Worm (Caenorhabditis elegans) whole organism, L4 larva: ENCODE measurements around the gene ZC250.4.

Experiments
- F10B5.3 ChIP-seq: sonication (generic microtip); optimal IDR thresholded peaks from 2 replicates; lab custom pipeline; 2016; ENCODE audit warnings: mild to moderate bottlenecking, missing genetic modification characterization, missing compliant biosample characterization
- F44E2.7 ChIP-seq: fragments of 200-800 bp; sonication (Bioruptor generic); IDR thresholded peaks from 2 replicates; pipeline ENCODE4 v2.1.2; 2022; ENCODE audit warnings: missing genetic modification characterization, missing compliant biosample characterization
- R02D3.7 ChIP-seq: fragments of 150-350 bp; sonication (generic microtip); optimal IDR thresholded peaks from 3 replicates; lab custom pipeline; 2014; ENCODE audit warnings: missing biosample characterization, missing genetic modification characterization
- T26A8.4 ChIP-seq: fragments of 200-800 bp; sonication (Bioruptor generic); IDR thresholded peaks from 2 replicates; pipeline ENCODE4 v1.3.6; 2022; ENCODE audit warnings: missing genetic modification characterization, missing compliant biosample characterization
- Y105C5A.15 ChIP-seq: fragments of 200-800 bp; sonication (Bioruptor generic); IDR thresholded peaks from 2 replicates; pipeline ENCODE4 v1.3.6; 2022; ENCODE audit warnings: missing genetic modification characterization, missing compliant biosample characterization
- Y75B8A.6 ChIP-seq: fragments of 200-800 bp; sonication (Bioruptor generic); IDR thresholded peaks from 2 replicates; pipeline ENCODE4 v1.3.6; 2022; ENCODE audit warnings: missing genetic modification reagents, missing genetic modification characterization, missing compliant biosample characterization
- ZK546.5 ChIP-seq, 2 experiments: sonication (generic microtip); optimal IDR thresholded peaks; 2 replicates each; lab custom pipeline; 2017; ENCODE audit warnings: missing biosample characterization in 2 of 2, missing genetic modification characterization in 2 of 2
- ama-1 ChIP-seq: fragments of 150-350 bp; optimal IDR thresholded peaks from 2 replicates; lab custom pipeline; 2014; ENCODE audit warnings: inconsistent platforms, mixed read lengths
- attf-4 ChIP-seq: sonication (generic microtip); optimal IDR thresholded peaks from 3 replicates; lab custom pipeline; 2017; ENCODE audit warnings: missing biosample characterization, missing genetic modification characterization
- ceh-20 ChIP-seq: fragments of 200-800 bp; sonication (Bioruptor generic); IDR thresholded peaks from 2 replicates; pipeline ENCODE4 v1.3.6; 2022; ENCODE audit warnings: missing genetic modification reagents, missing genetic modification characterization, missing compliant biosample characterization
- ceh-28 ChIP-seq: fragments of 150-350 bp; optimal IDR thresholded peaks from 2 replicates; lab custom pipeline; 2014; ENCODE audit warnings: missing biosample characterization, missing genetic modification reagents, missing genetic modification characterization
- daf-19 ChIP-seq: fragments of 200-800 bp; sonication (Bioruptor generic); conservative IDR thresholded peaks from 2 replicates; pipeline ENCODE4 v1.3.6; 2022; ENCODE audit warnings: missing genetic modification characterization, missing compliant biosample characterization
- dmd-6 ChIP-seq: fragments of 200-800 bp; sonication (Bioruptor generic); IDR thresholded peaks from 2 replicates; pipeline ENCODE4 v1.3.6; 2022; ENCODE audit warnings: missing genetic modification reagents, missing genetic modification characterization, missing compliant biosample characterization
- egl-43 ChIP-seq: fragments of 200-800 bp; sonication (Bioruptor generic); IDR thresholded peaks from 2 replicates; pipeline ENCODE4 v1.3.6; 2022; ENCODE audit warnings: missing genetic modification reagents, missing genetic modification characterization, missing compliant biosample characterization
- fkh-10 ChIP-seq: fragments of 150-350 bp; optimal IDR thresholded peaks from 2 replicates; lab custom pipeline; 2014; ENCODE audit warnings: missing biosample characterization, missing genetic modification reagents, missing genetic modification characterization
- hif-1 ChIP-seq, 2 experiments: sonication (generic microtip); optimal IDR thresholded peaks; 2 replicates each; lab custom pipeline; 2016 to 2017; ENCODE audit warnings: missing compliant biosample characterization in 2 of 2, missing genetic modification characterization in 2 of 2, missing genetic modification reagents in 2 of 2, missing genotype in 2 of 2, mild to moderate bottlenecking in 1 of 2
- hlh-11 ChIP-seq: fragments of 200-800 bp; sonication (Bioruptor generic); optimal IDR thresholded peaks from 2 replicates; lab custom pipeline; 2018; ENCODE audit warnings: mild to moderate bottlenecking, missing genetic modification characterization, missing compliant biosample characterization
- hlh-30 ChIP-seq: sonication (generic microtip); optimal IDR thresholded peaks from 2 replicates; lab custom pipeline; 2017; ENCODE audit warnings: antibody characterized with exemption, mild to moderate bottlenecking, missing genetic modification characterization, missing compliant biosample characterization; ENCODE audit not compliant: insufficient read depth
- lim-7 ChIP-seq: fragments of 200-800 bp; sonication (Bioruptor generic); IDR thresholded peaks from 2 replicates; pipeline ENCODE4 v1.3.6; 2022; ENCODE audit warnings: missing genetic modification characterization, missing compliant biosample characterization
- lin-1 ChIP-seq: fragments of 200-800 bp; sonication (Bioruptor generic); IDR thresholded peaks from 2 replicates; pipeline ENCODE4 v1.3.6; 2022; ENCODE audit warnings: missing genetic modification reagents, missing genetic modification characterization, missing compliant biosample characterization
- lin-13 ChIP-seq: fragments of 150-350 bp; optimal IDR thresholded peaks from 2 replicates; lab custom pipeline; 2014; ENCODE audit warnings: missing biosample characterization, missing genetic modification reagents, missing genetic modification characterization
- lin-15B ChIP-seq: fragments of 150-350 bp; sonication (generic microtip); optimal IDR thresholded peaks from 3 replicates; lab custom pipeline; 2014; ENCODE audit warnings: missing biosample characterization, missing genetic modification characterization
- lin-29 ChIP-seq: fragments of 200-800 bp; sonication (Bioruptor generic); IDR thresholded peaks from 2 replicates; pipeline ENCODE4 v1.3.6; 2022; ENCODE audit warnings: missing genetic modification reagents, missing genetic modification characterization, missing compliant biosample characterization
- lin-39 ChIP-seq: fragments of 150-350 bp; optimal IDR thresholded peaks from 2 replicates; lab custom pipeline; 2014; ENCODE audit warnings: missing biosample characterization, missing genetic modification reagents, missing genetic modification characterization
- lir-3 ChIP-seq: sonication (generic microtip); optimal IDR thresholded peaks from 2 replicates; lab custom pipeline; 2016; ENCODE audit warnings: mild to moderate bottlenecking, missing genetic modification characterization, missing compliant biosample characterization
- lsy-2 ChIP-seq, 2 experiments: fragments of 150-350 bp in 1 of 2; sonication (generic microtip) in 1 of 2; optimal IDR thresholded peaks; 2 replicates each; lab custom pipeline; 2014 to 2017; ENCODE audit warnings: missing biosample characterization in 2 of 2, missing genetic modification characterization in 2 of 2
- madf-9 ChIP-seq: fragments of 200-800 bp; sonication (Bioruptor generic); conservative IDR thresholded peaks from 2 replicates; pipeline ENCODE4 v1.3.6; 2022; ENCODE audit warnings: missing genetic modification reagents, missing genetic modification characterization, missing compliant biosample characterization
- mdt-29 ChIP-seq: fragments of 200-800 bp; sonication (Bioruptor generic); IDR thresholded peaks from 2 replicates; pipeline ENCODE4 v1.3.6; 2022; ENCODE audit warnings: missing genetic modification reagents, missing genetic modification characterization, missing compliant biosample characterization
- mep-1 ChIP-seq: fragments of 150-350 bp; sonication (generic microtip); optimal IDR thresholded peaks from 3 replicates; lab custom pipeline; 2014; ENCODE audit warnings: missing biosample characterization, missing genetic modification characterization
- mes-2 ChIP-seq: sonication (generic microtip); optimal IDR thresholded peaks from 2 replicates; lab custom pipeline; 2016; ENCODE audit warnings: missing genotype, mild to moderate bottlenecking, missing genetic modification characterization, missing compliant biosample characterization; ENCODE audit not compliant: poor library complexity, severe bottlenecking
- nhr-10 ChIP-seq: fragments of 150-350 bp; optimal IDR thresholded peaks from 2 replicates; lab custom pipeline; 2014; ENCODE audit warnings: missing biosample characterization, missing genetic modification characterization
- nhr-11 ChIP-seq: fragments of 150-350 bp; optimal IDR thresholded peaks from 2 replicates; lab custom pipeline; 2014; ENCODE audit warnings: missing biosample characterization, missing genetic modification characterization
- nhr-25 ChIP-seq: sonication (generic microtip); optimal IDR thresholded peaks from 2 replicates; lab custom pipeline; 2017; ENCODE audit warnings: missing genetic modification characterization, mild to moderate bottlenecking, missing compliant biosample characterization, antibody characterized with exemption, moderate library complexity, borderline replicate concordance; ENCODE audit not compliant: insufficient read depth
- nhr-48 ChIP-seq: sonication (generic microtip); optimal IDR thresholded peaks from 2 replicates; lab custom pipeline; 2016; ENCODE audit warnings: mild to moderate bottlenecking, missing genetic modification characterization, missing compliant biosample characterization
- nhr-76 ChIP-seq: fragments of 150-350 bp; optimal IDR thresholded peaks from 2 replicates; lab custom pipeline; 2014; ENCODE audit warnings: missing biosample characterization, missing genetic modification characterization
- nhr-77 ChIP-seq: fragments of 150-350 bp; optimal IDR thresholded peaks from 2 replicates; lab custom pipeline; 2014; ENCODE audit warnings: missing biosample characterization, missing genetic modification characterization
- set-16 ChIP-seq: fragments of 200-800 bp; sonication (Bioruptor generic); IDR thresholded peaks from 2 replicates; pipeline ENCODE4 v1.3.6; 2022; ENCODE audit warnings: missing genetic modification reagents, missing genetic modification characterization, missing compliant biosample characterization
- snpc-1.2 ChIP-seq: fragments of 200-800 bp; sonication (Bioruptor generic); IDR thresholded peaks from 2 replicates; pipeline ENCODE4 v1.3.6; 2022; ENCODE audit warnings: missing genetic modification reagents, missing genetic modification characterization, missing compliant biosample characterization
- spr-1 ChIP-seq: sonication (generic microtip); optimal IDR thresholded peaks from 2 replicates; lab custom pipeline; 2016; ENCODE audit warnings: mild to moderate bottlenecking, missing genetic modification characterization, missing compliant biosample characterization
- tag-97 ChIP-seq: fragments of 200-800 bp; sonication (Bioruptor generic); IDR thresholded peaks from 2 replicates; pipeline ENCODE4 v1.3.6; 2022; ENCODE audit warnings: missing genetic modification characterization, missing compliant biosample characterization
- tra-1 ChIP-seq: fragments of 200-800 bp; sonication (Bioruptor generic); IDR thresholded peaks from 2 replicates; pipeline ENCODE4 v1.3.6; 2022; ENCODE audit warnings: missing genetic modification reagents, missing genetic modification characterization, missing compliant biosample characterization
- unc-62 ChIP-seq, 3 experiments: fragments of 150-350 bp in 1 of 3; sonication (generic microtip); optimal IDR thresholded peaks in 2 of 3; peaks in 1 of 3; 1 replicate in 1 of 3; 2 replicates in 2 of 3; lab custom pipeline; 2014 to 2017; ENCODE audit warnings: missing biosample characterization in 3 of 3, missing genetic modification characterization in 3 of 3, missing genetic modification reagents in 3 of 3, missing genotype in 1 of 3
- zag-1 ChIP-seq: fragments of 150-350 bp; optimal IDR thresholded peaks from 2 replicates; lab custom pipeline; 2014; ENCODE audit warnings: missing biosample characterization, missing genetic modification characterization
- zfp-3 ChIP-seq: fragments of 200-800 bp; sonication (Bioruptor generic); conservative IDR thresholded peaks from 2 replicates; pipeline ENCODE4 v1.3.6; 2022; ENCODE audit warnings: missing genetic modification reagents, missing genetic modification characterization, missing compliant biosample characterization
- zip-11 ChIP-seq: fragments of 200-800 bp; sonication (Bioruptor generic); IDR thresholded peaks from 2 replicates; pipeline ENCODE4 v1.3.6; 2022; ENCODE audit warnings: missing genetic modification characterization, missing compliant biosample characterization
- zip-2 ChIP-seq: fragments of 150-350 bp; optimal IDR thresholded peaks from 2 replicates; lab custom pipeline; 2014; ENCODE audit warnings: missing biosample characterization, missing genetic modification characterization

ZC250.4 gene

ce11 chrV:5844349-5844760 lies 31.4 kb upstream of the ZC250.4 start (continued):
- TF ChIP-seq F44E2.7 (GFP tag; lab: Robert Waterston, UW) (no peak), ceh-28 (tag; lab: Kevin White, UChicago) (no peak), zag-1 (tag; lab: Kevin White, UChicago) (no peak), lin-13 (GFP tag; lab: Kevin White, UChicago) (peak; percentile 14), ZK546.5 (tag; optimal IDR thresholded peaks at IDR 0.05; lab: Kevin White, UChicago) (no peak), Y75B8A.6 (GFP tag; lab: Robert Waterston, UW) (no peak), nhr-48 (tag; lab: Kevin White, UChicago) (peak; percentile 88), zip-2 (tag; lab: Kevin White, UChicago) (peak; percentile 45), tag-97 (GFP tag; lab: Robert Waterston, UW) (no peak), nhr-10 (tag; lab: Kevin White, UChicago) (no peak), lin-1 (GFP tag; lab: Robert Waterston, UW) (peak; percentile 65), mdt-29 (GFP tag; lab: Robert Waterston, UW) (peak; percentile 67; the same call in 1 of the 2 replicates), dmd-6 (peak; percentile 80), spr-1 (peak; percentile 70), nhr-76 (no peak), lin-39 (tag; lab: Kevin White, UChicago) (no peak), daf-19 (GFP tag; lab: Robert Waterston, UW) (no peak), egl-43 (no peak), snpc-1.2 (GFP tag; lab: Robert Waterston, UW) (no peak), zip-11 (no peak), lim-7 (GFP tag; lab: Robert Waterston, UW) (no peak), hlh-30 (tag; lab: Kevin White, UChicago) (peak; percentile 99), zfp-3 (GFP tag; lab: Robert Waterston, UW) (peak; percentile 8; the same call in 1 of the 2 replicates), ceh-20 (GFP tag; lab: Robert Waterston, UW) (peak; percentile 79; the same call in 1 of the 2 replicates), F10B5.3 (no peak), nhr-25 (peak; percentile 51)

- TF ChIP-seq R02D3.7 (no peak), daf-19 (GFP tag; lab: Robert Waterston, UW) (no peak), lir-3 (tag; lab: Kevin White, UChicago) (no peak), set-16 (GFP tag; lab: Robert Waterston, UW) (peak; percentile 95), hlh-11 (tag; lab: Kevin White, UChicago) (peak; percentile 89), lin-29 (peak; percentile 53; the same call in 1 of the 2 replicates), unc-62 (GFP tag; optimal IDR thresholded peaks at IDR 0.05 in 1 of 2; lab: Kevin White, UChicago) (peak in 1 of 2 experiments; percentile 95), unc-62 (tag; optimal IDR thresholded peaks at IDR 0.05; lab: Kevin White, UChicago) (no peak), nhr-11 (tag; lab: Kevin White, UChicago) (peak; percentile 78), hif-1 (tag; optimal IDR thresholded peaks at IDR 0.05; lab: Kevin White, UChicago) (peak in 1 of 2 experiments; percentile 5), nhr-48 (tag; lab: Kevin White, UChicago) (peak; percentile 42), mes-2 (tag; lab: Kevin White, UChicago) (peak; percentile 11), fkh-10 (GFP tag; lab: Kevin White, UChicago) (no peak), tra-1 (0 out of 2 replicates have a peak, but pooled peaks have one; percentile 7), Y75B8A.6 (GFP tag; lab: Robert Waterston, UW) (no peak), Y105C5A.15 (GFP tag; lab: Robert Waterston, UW) (no peak), zfp-3 (GFP tag; lab: Robert Waterston, UW) (0 out of 2 replicates have a peak, but pooled peaks have one; percentile 9), lim-7 (GFP tag; lab: Robert Waterston, UW) (no peak), F10B5.3 (no peak), hlh-30 (tag; lab: Kevin White, UChicago) (peak; percentile 97), ama-1 (lab: Kevin White, UChicago) (peak; percentile 16), T26A8.4 (peak; percentile 10; the same call in 1 of the 2 replicates), lin-13 (GFP tag; lab: Kevin White, UChicago) (no peak), lsy-2 (tag; optimal IDR thresholded peaks at IDR 0.05; lab: Kevin White, UChicago) (peak in 1 of 2 experiments; percentile 50), mep-1 (peak; percentile 64), madf-9 (0 out of 2 replicates have a peak, but pooled peaks have one; percentile 15), lin-15B (no peak), attf-4 (tag; lab: Kevin White, UChicago) (no peak), nhr-77 (peak; percentile 87)
Observed at ce11 chrV:5843415-5844337, 30.7 kb upstream of the ZC250.4 start.
